Worm (Caenorhabditis elegans): Measurements from ENCODE around the gene F43C9.1.

DNA sequence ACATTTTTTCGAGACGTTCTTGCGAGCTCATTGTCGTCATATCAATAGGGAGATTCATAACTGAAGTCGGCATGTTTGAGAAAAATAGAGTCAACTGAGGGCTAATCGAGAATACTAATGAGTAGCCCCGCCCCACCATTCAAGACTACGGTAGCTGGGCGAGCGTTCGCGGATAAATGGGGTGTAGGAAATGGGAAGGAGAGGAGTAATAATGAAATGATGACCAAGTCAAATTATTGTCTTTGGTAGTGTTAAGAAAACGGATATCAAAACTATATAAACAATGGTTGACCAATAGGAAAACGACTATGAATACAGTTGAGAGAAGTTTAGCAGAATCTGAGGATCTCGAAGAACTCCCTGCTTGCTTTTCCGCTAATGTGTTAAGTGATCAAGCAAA lies 31.5 kb upstream of the F43C9.1 start, which contains the start of gene mls-2:
- TF ChIP-seq him-1 (tag; optimal IDR thresholded peaks at IDR 0.05), result no peak
- no peak for TF ChIP-seq dao-5 (tag; optimal IDR thresholded peaks at IDR 0.05)
- no peak for TF ChIP-seq W03F9.2 (tag; optimal IDR thresholded peaks at IDR 0.05)

Data from whole organism, L4/young adult.